Fruit fly (Drosophila melanogaster) Kc167 (cell line): ENCODE data around the gene CG7900.

Source experiments
- Myc ChIP-seq: fragments of >200 bp; optimal IDR thresholded peaks from 2 replicates; lab custom pipeline; 2017; ENCODE audit warnings: missing external identifiers
- h ChIP-seq: fragments of >200 bp; optimal IDR thresholded peaks from 3 replicates; lab custom pipeline; 2018; ENCODE audit warnings: missing external identifiers

dm6 chr3R:8119457-8120337 is 25.8 kb downstream of the CG7900 start:
- TF ChIP-seq h (lab: Kevin White, UChicago) (no peak), Myc (lab: Kevin White, UChicago) (no peak)
